Worm (Caenorhabditis elegans): ENCODE results near the gene Y69A2AR.18.

ce11 chrIV:2542001-2542400, 46.5 kb downstream of the Y69A2AR.18 start, which contains the start of gene sprr-3:
- no peak for TF ChIP-seq ceh-39 (tag; optimal IDR thresholded peaks at IDR 0.05)
- no peak for TF ChIP-seq nhr-237 (tag; optimal IDR thresholded peaks at IDR 0.05)

Data from whole organism, mixed stage, embryonic.